Worm (Caenorhabditis elegans): ENCODE results near the gene sra-9.

ce11 chrII:9537429-9537828 lies 5.3 kb downstream of the sra-9 start, which contains the start of gene sra-8:
- TF ChIP-seq lin-13 (GFP tag; optimal IDR thresholded peaks at IDR 0.05) (no peak), ets-5 (GFP tag; IDR thresholded peaks at IDR 0.05) (no peak), unc-86 (tag; optimal IDR thresholded peaks at IDR 0.05) (no peak), alr-1 (tag; optimal IDR thresholded peaks at IDR 0.05; ENCODE audit: borderline replicate concordance) (no peak)

All from whole organism, L1 larva.